Worm (Caenorhabditis elegans) whole organism, L3 larva: Measurements from ENCODE around the gene pir-2.

Source experiments
- R02D3.7 ChIP-seq: fragments of 150-350 bp; optimal IDR thresholded peaks from 2 replicates; lab custom pipeline; 2014; ENCODE audit warnings: missing biosample characterization, missing genetic modification characterization
- ZK546.5 ChIP-seq: sonication (generic microtip); optimal IDR thresholded peaks from 2 replicates; lab custom pipeline; 2017; ENCODE audit warnings: missing biosample characterization, missing genetic modification characterization
- aly-2 ChIP-seq: fragments of 150-350 bp; optimal IDR thresholded peaks from 2 replicates; lab custom pipeline; 2014; ENCODE audit warnings: missing biosample characterization, missing genetic modification characterization
- ceh-28 ChIP-seq: fragments of 150-350 bp; optimal IDR thresholded peaks from 2 replicates; lab custom pipeline; 2014; ENCODE audit warnings: missing biosample characterization, missing genetic modification reagents, missing genetic modification characterization
- daf-12 ChIP-seq: fragments of 150-350 bp; optimal IDR thresholded peaks from 2 replicates; lab custom pipeline; 2014; ENCODE audit warnings: missing biosample characterization, missing genetic modification reagents, missing genetic modification characterization
- egl-27 ChIP-seq: sonication (generic microtip); optimal IDR thresholded peaks from 4 replicates; lab custom pipeline; 2017; ENCODE audit warnings: missing biosample characterization, missing genetic modification reagents, missing genetic modification characterization
- elt-2 ChIP-seq: sonication (generic microtip); optimal IDR thresholded peaks from 2 replicates; lab custom pipeline; 2016; ENCODE audit warnings: missing genetic modification reagents, mild to moderate bottlenecking, missing genetic modification characterization, missing compliant biosample characterization
- fkh-10 ChIP-seq: sonication (generic microtip); optimal IDR thresholded peaks from 2 replicates; lab custom pipeline; 2017; ENCODE audit warnings: missing biosample characterization, missing genetic modification reagents, missing genetic modification characterization
- fos-1 ChIP-seq: fragments of 150-350 bp; optimal IDR thresholded peaks from 2 replicates; lab custom pipeline; 2014; ENCODE audit warnings: missing biosample characterization, missing genetic modification characterization
- hmg-11 ChIP-seq: sonication (generic microtip); optimal IDR thresholded peaks from 2 replicates; lab custom pipeline; 2016; ENCODE audit warnings: missing genetic modification characterization, missing compliant biosample characterization
- jun-1 ChIP-seq: fragments of 150-350 bp; optimal IDR thresholded peaks from 2 replicates; lab custom pipeline; 2014; ENCODE audit warnings: missing biosample characterization, missing genetic modification reagents, missing genetic modification characterization
- lin-15B ChIP-seq: fragments of 150-350 bp; optimal IDR thresholded peaks from 2 replicates; lab custom pipeline; 2014; ENCODE audit warnings: missing biosample characterization, missing genetic modification characterization
- lin-39 ChIP-seq: fragments of 150-350 bp; optimal IDR thresholded peaks from 2 replicates; lab custom pipeline; 2018; ENCODE audit warnings: missing biosample characterization, missing genetic modification reagents, missing genetic modification characterization
- lsy-12 ChIP-seq: sonication (generic microtip); optimal IDR thresholded peaks from 2 replicates; lab custom pipeline; 2016; ENCODE audit warnings: mild to moderate bottlenecking, missing genetic modification characterization, missing compliant biosample characterization
- mdl-1 ChIP-seq: fragments of 150-350 bp; optimal IDR thresholded peaks from 2 replicates; lab custom pipeline; 2014; ENCODE audit warnings: missing biosample characterization, missing genetic modification characterization
- nfya-1 ChIP-seq: sonication (generic microtip); optimal IDR thresholded peaks from 2 replicates; lab custom pipeline; 2017; ENCODE audit warnings: missing genetic modification characterization, mild to moderate bottlenecking, missing compliant biosample characterization, antibody characterized with exemption, moderate library complexity; ENCODE audit not compliant: insufficient read depth
- nhr-11 ChIP-seq: fragments of 150-350 bp; optimal IDR thresholded peaks from 2 replicates; lab custom pipeline; 2014; ENCODE audit warnings: missing biosample characterization, missing genetic modification characterization
- nhr-12 ChIP-seq: fragments of 150-350 bp; optimal IDR thresholded peaks from 2 replicates; lab custom pipeline; 2014; ENCODE audit warnings: missing biosample characterization, missing genetic modification characterization
- nhr-23 ChIP-seq: fragments of 150-350 bp; optimal IDR thresholded peaks from 2 replicates; lab custom pipeline; 2014; ENCODE audit warnings: missing biosample characterization, missing genetic modification reagents, missing genetic modification characterization
- nhr-237 ChIP-seq: fragments of 150-350 bp; optimal IDR thresholded peaks from 2 replicates; lab custom pipeline; 2014; ENCODE audit warnings: missing biosample characterization, missing genetic modification characterization
- nhr-25 ChIP-seq: sonication (generic microtip); optimal IDR thresholded peaks from 2 replicates; lab custom pipeline; 2017; ENCODE audit warnings: missing biosample characterization, missing genetic modification characterization
- nhr-28 ChIP-seq: fragments of 150-350 bp; optimal IDR thresholded peaks from 2 replicates; lab custom pipeline; 2014; ENCODE audit warnings: missing biosample characterization, missing genetic modification characterization
- nhr-43 ChIP-seq: sonication (generic microtip); optimal IDR thresholded peaks from 2 replicates; lab custom pipeline; 2016; ENCODE audit warnings: mild to moderate bottlenecking, missing genetic modification characterization, missing compliant biosample characterization; ENCODE audit not compliant: poor library complexity, severe bottlenecking
- nhr-76 ChIP-seq: fragments of 150-350 bp; sonication (generic microtip); optimal IDR thresholded peaks from 5 replicates; lab custom pipeline; 2014; ENCODE audit warnings: missing biosample characterization, missing genetic modification characterization
- nhr-77 ChIP-seq: fragments of 150-350 bp; optimal IDR thresholded peaks from 2 replicates; lab custom pipeline; 2014; ENCODE audit warnings: missing biosample characterization, missing genetic modification characterization
- pha-4 ChIP-seq: fragments of 150-350 bp; optimal IDR thresholded peaks from 2 replicates; lab custom pipeline; 2014; ENCODE audit warnings: missing biosample characterization, missing genetic modification reagents, missing genetic modification characterization
- pqm-1 ChIP-seq: fragments of 150-350 bp; optimal IDR thresholded peaks from 2 replicates; lab custom pipeline; 2017; ENCODE audit warnings: missing biosample characterization, missing genetic modification characterization, inconsistent platforms
- sea-2 ChIP-seq: fragments of 150-350 bp; sonication (generic microtip); optimal IDR thresholded peaks from 4 replicates; lab custom pipeline; 2014; ENCODE audit warnings: missing biosample characterization, missing genetic modification reagents, missing genetic modification characterization
- skn-1 ChIP-seq: fragments of 150-350 bp; optimal IDR thresholded peaks from 2 replicates; lab custom pipeline; 2014; ENCODE audit warnings: missing biosample characterization, missing genetic modification characterization
- snpc-4 ChIP-seq: fragments of 150-350 bp; optimal IDR thresholded peaks from 2 replicates; lab custom pipeline; 2014; ENCODE audit warnings: missing biosample characterization, missing genetic modification characterization
- tbx-2 ChIP-seq: sonication (generic microtip); optimal IDR thresholded peaks from 2 replicates; lab custom pipeline; 2016; ENCODE audit warnings: mild to moderate bottlenecking, missing genetic modification characterization, missing compliant biosample characterization
- unc-39 ChIP-seq: sonication (generic microtip); optimal IDR thresholded peaks from 4 replicates; lab custom pipeline; 2017; ENCODE audit warnings: missing biosample characterization, missing genetic modification characterization
- zag-1 ChIP-seq: fragments of 150-350 bp; optimal IDR thresholded peaks from 2 replicates; lab custom pipeline; 2014; ENCODE audit warnings: missing biosample characterization, missing genetic modification characterization

The pir-2 gene

ce11 chrIII:9406600-9406999 is 36.8 kb downstream of the pir-2 start, which contains the start of gene T26G10.1:
TSS of gene T26G10.1 (minus strand) at chrIII:9406641.
- TF ChIP-seq daf-12, result no peak
- TF ChIP-seq lin-39 (tag; lab: Kevin White, UChicago), result peak; percentile 31
- peak; percentile 19 for TF ChIP-seq tbx-2 (tag; lab: Kevin White, UChicago)
- no peak for TF ChIP-seq nhr-12 (tag; lab: Kevin White, UChicago)
- peak; percentile 9 for TF ChIP-seq lsy-12
- TF ChIP-seq hmg-11 (tag; lab: Kevin White, UChicago), result peak; percentile 30
- peak; percentile 61 for TF ChIP-seq nhr-23
- TF ChIP-seq zag-1 (tag; lab: Kevin White, UChicago), result no peak
- peak; percentile 97 for TF ChIP-seq R02D3.7 (tag; lab: Kevin White, UChicago)
- TF ChIP-seq egl-27 (tag; lab: Kevin White, UChicago), result no peak
- TF ChIP-seq nhr-77 (tag; lab: Kevin White, UChicago), result peak; percentile 52
- peak; percentile 31 for TF ChIP-seq elt-2 (tag; lab: Kevin White, UChicago)
- peak; percentile 95 for TF ChIP-seq lin-15B (tag; lab: Kevin White, UChicago)
- no peak for TF ChIP-seq fos-1 (tag; lab: Kevin White, UChicago)
- TF ChIP-seq pha-4, result peak; percentile 40
- no peak for TF ChIP-seq nhr-11
- peak; percentile 19 for TF ChIP-seq jun-1 (tag; lab: Kevin White, UChicago)
- TF ChIP-seq skn-1 (tag; lab: Kevin White, UChicago), result peak; percentile 31
- no peak for TF ChIP-seq aly-2 (tag; lab: Kevin White, UChicago)
- peak; percentile 59 for TF ChIP-seq nhr-43 (tag; lab: Kevin White, UChicago)
- peak; percentile 41 for TF ChIP-seq nhr-25
- TF ChIP-seq snpc-4 (tag; lab: Kevin White, UChicago), result peak; percentile 80
- TF ChIP-seq pqm-1 (tag; lab: Kevin White, UChicago), result peak; percentile 19
- TF ChIP-seq nfya-1 (tag; lab: Kevin White, UChicago), result peak; percentile 73
- TF ChIP-seq ceh-28 (tag; lab: Kevin White, UChicago), result peak; percentile 55
- TF ChIP-seq unc-39 (tag; lab: Kevin White, UChicago), result no peak
- TF ChIP-seq fkh-10 (GFP tag; lab: Kevin White, UChicago), result peak; percentile 7
- TF ChIP-seq nhr-237 (tag; lab: Kevin White, UChicago), result no peak
- TF ChIP-seq, all 47 proteins: peak for 19

- no peak for TF ChIP-seq ZK546.5 (tag; lab: Kevin White, UChicago)
- no peak for TF ChIP-seq nhr-237 (tag; lab: Kevin White, UChicago)
- TF ChIP-seq snpc-4 (tag; lab: Kevin White, UChicago), result no peak
- TF ChIP-seq unc-39 (tag; lab: Kevin White, UChicago), result no peak
- TF ChIP-seq sea-2, result no peak
- TF ChIP-seq nhr-28 (tag; lab: Kevin White, UChicago), result no peak
Measured at ce11 chrIII:9401036-9401435, 42.4 kb downstream of the pir-2 start, which contains the start of gene nlp-48. TSS of gene nlp-48 (minus strand) at chrIII:9401136.

- TF ChIP-seq nhr-28 (tag; lab: Kevin White, UChicago) (no peak), nfya-1 (tag; lab: Kevin White, UChicago) (peak; percentile 53), snpc-4 (tag; lab: Kevin White, UChicago) (peak; percentile 35), pha-4 (peak; percentile 47), mdl-1 (no peak), lin-15B (tag; lab: Kevin White, UChicago) (peak; percentile 46), nhr-76 (no peak), skn-1 (tag; lab: Kevin White, UChicago) (peak; percentile 29), ceh-28 (tag; lab: Kevin White, UChicago) (no peak), nhr-23 (peak; percentile 38), ZK546.5 (tag; lab: Kevin White, UChicago) (no peak), hmg-11 (tag; lab: Kevin White, UChicago) (peak; percentile 36)
Measured at ce11 chrIII:9393114-9393780, 50.2 kb downstream of the pir-2 start, which contains the start of the genes gpr-2 and rgr-1. TSS of gene gpr-2 (minus strand) at chrIII:9393164. TSS of gene rgr-1 (plus strand) at chrIII:9393730.
